Fruit fly (Drosophila melanogaster): ENCODE data around the gene Prx6a.
A peak's percentile ranks its signal among the peaks of the same experiment; 100 is the strongest.

dm6 chr2L:2829637-2830340, 48.2 kb downstream of the Prx6a start, which contains the start of gene Duox:
- no peak for TF ChIP-seq Clk (GFP tag; optimal IDR thresholded peaks at IDR 0.05)
- no peak for TF ChIP-seq Hr96 (GFP tag; optimal IDR thresholded peaks at IDR 0.05)
- TF ChIP-seq kay (GFP tag; ENCODE audit: borderline replicate concordance), result no peak
- no peak for TF ChIP-seq CG12768 (GFP tag; optimal IDR thresholded peaks at IDR 0.05)
- no peak for TF ChIP-seq Mnt (GFP tag; optimal IDR thresholded peaks at IDR 0.05)
- TF ChIP-seq CG14711 (tag; optimal IDR thresholded peaks at IDR 0.05), result no peak
- no peak for TF ChIP-seq CG7045 (GFP tag; optimal IDR thresholded peaks at IDR 0.05)
- peak; percentile 13 for TF ChIP-seq ovo (GFP tag; optimal IDR thresholded peaks at IDR 0.05)
- TF ChIP-seq cic (GFP tag; optimal IDR thresholded peaks at IDR 0.05), result no peak
- TF ChIP-seq tj (GFP tag; optimal IDR thresholded peaks at IDR 0.05), result no peak
- TF ChIP-seq CG7101 (tag; optimal IDR thresholded peaks at IDR 0.05), result no peak
- TF ChIP-seq toe (GFP tag; optimal IDR thresholded peaks at IDR 0.05), result no peak
